Worm (Caenorhabditis elegans): ENCODE results near the gene spp-16.
A peak's percentile ranks its signal among the peaks of the same experiment; 100 is the strongest.

Gene spp-16

DNA sequence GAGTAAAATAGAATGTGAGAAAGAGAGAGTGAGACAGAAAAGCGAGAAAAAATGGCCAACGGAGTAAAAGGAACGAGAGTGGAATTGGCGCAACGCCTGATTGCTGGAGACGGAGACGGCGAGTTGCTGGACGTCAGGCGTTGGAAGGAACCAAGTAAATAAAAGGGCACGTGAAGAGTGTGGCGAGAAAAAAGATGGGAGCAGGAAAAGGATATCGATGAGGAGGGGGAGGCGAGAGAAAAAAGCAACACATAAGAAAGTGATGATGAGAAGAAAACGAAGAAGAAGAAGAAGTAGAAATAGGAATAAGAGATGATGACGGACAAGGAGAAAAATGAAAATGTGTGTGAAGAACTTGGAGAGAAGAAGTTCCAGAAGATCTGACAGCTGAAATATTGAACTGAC lies 29.6 kb downstream of the spp-16 start (continued):
- TF ChIP-seq lin-13 (GFP tag; optimal IDR thresholded peaks at IDR 0.05) (peak; percentile 73), irx-1 (tag; optimal IDR thresholded peaks at IDR 0.05) (peak; percentile 83), egl-13 (tag; optimal IDR thresholded peaks at IDR 0.05) (peak; percentile 89), tlp-1 (tag; optimal IDR thresholded peaks at IDR 0.05) (no peak), nhr-71 (tag; optimal IDR thresholded peaks at IDR 0.05) (peak; percentile 97), C34B4.2 (tag; optimal IDR thresholded peaks at IDR 0.05) (no peak), egl-27 (tag; optimal IDR thresholded peaks at IDR 0.05) (peak; percentile 71 to 82), isw-1 (GFP tag; IDR thresholded peaks at IDR 0.05) (peak; percentile 71), efl-1 (optimal IDR thresholded peaks at IDR 0.05) (peak; percentile 71 to 72), efl-1 (GFP tag; optimal IDR thresholded peaks at IDR 0.05 in 1 of 2) (peak; percentile 38 to 88), lin-35 (GFP tag; optimal IDR thresholded peaks at IDR 0.05) (peak; percentile 60 to 72), nhr-28 (tag; optimal IDR thresholded peaks at IDR 0.05) (no peak), mef-2 (tag; optimal IDR thresholded peaks at IDR 0.05) (peak; percentile 10), zip-4 (GFP tag; optimal IDR thresholded peaks at IDR 0.05) (no peak), grh-1 (GFP tag; IDR thresholded peaks at IDR 0.05) (no peak), skn-1 (tag; optimal IDR thresholded peaks at IDR 0.05) (peak; percentile 56), lin-15B (tag; optimal IDR thresholded peaks at IDR 0.05) (no peak), fkh-4 (tag; optimal IDR thresholded peaks at IDR 0.05; ENCODE audit: borderline replicate concordance) (no peak), swsn-7 (tag; optimal IDR thresholded peaks at IDR 0.05) (peak; percentile 84), sptf-1 (tag; optimal IDR thresholded peaks at IDR 0.05) (no peak), elt-2 (tag; optimal IDR thresholded peaks at IDR 0.05) (no peak), unc-98 (GFP tag; IDR thresholded peaks at IDR 0.05) (no peak), hlh-17 (GFP tag; optimal IDR thresholded peaks at IDR 0.05; ENCODE audit: borderline replicate concordance) (no peak), elt-3 (tag; optimal IDR thresholded peaks at IDR 0.05) (peak in 2 of 6 experiments; percentile 18 to 39), nhr-12 (tag; optimal IDR thresholded peaks at IDR 0.05) (no peak), fkh-10 (GFP tag; optimal IDR thresholded peaks at IDR 0.05) (peak; percentile 97), nhr-11 (tag; optimal IDR thresholded peaks at IDR 0.05) (peak; percentile 10), ceh-8 (GFP tag; optimal IDR thresholded peaks at IDR 0.05) (no peak), ces-1 (GFP tag; optimal IDR thresholded peaks at IDR 0.05) (no peak), pag-3 (tag; optimal IDR thresholded peaks at IDR 0.05; ENCODE audit: borderline replicate concordance, insufficient read depth) (peak; percentile 72), ztf-11 (tag; optimal IDR thresholded peaks at IDR 0.05) (peak in 1 of 2 experiments; percentile 31), dsc-1 (tag; optimal IDR thresholded peaks at IDR 0.05) (peak; percentile 81), efl-3 (GFP tag; optimal IDR thresholded peaks at IDR 0.05) (no peak), snpc-4 (tag; optimal IDR thresholded peaks at IDR 0.05) (peak; percentile 63), lin-39 (tag; optimal IDR thresholded peaks at IDR 0.05) (no peak), sox-4 (tag; optimal IDR thresholded peaks at IDR 0.05) (peak; percentile 57), jun-1 (tag; optimal IDR thresholded peaks at IDR 0.05) (peak; percentile 80), lsy-2 (tag; optimal IDR thresholded peaks at IDR 0.05) (peak; percentile 73 to 84), Y116A8C.19 (tag; optimal IDR thresholded peaks at IDR 0.05; ENCODE audit: borderline replicate concordance) (no peak), nhr-76 (tag; optimal IDR thresholded peaks at IDR 0.05) (no peak), snu-23 (GFP tag; optimal IDR thresholded peaks at IDR 0.05) (peak; percentile 93), F16B12.6 (tag; optimal IDR thresholded peaks at IDR 0.05) (no peak), nhr-47 (tag; optimal IDR thresholded peaks at IDR 0.05) (peak; percentile 88), dpl-1 (GFP tag; optimal IDR thresholded peaks at IDR 0.05) (peak; percentile 15 to 46 (median 46)), nhr-20 (tag; optimal IDR thresholded peaks at IDR 0.05) (peak; percentile 95), nhr-19 (GFP tag; conservative IDR thresholded peaks at IDR 0.05) (peak; percentile 81), unc-130 (tag; optimal IDR thresholded peaks at IDR 0.05) (peak; percentile 56), zag-1 (tag; optimal IDR thresholded peaks at IDR 0.05) (no peak)

Data from whole organism, L1 larva.